Fruit fly (Drosophila melanogaster) whole organism, embryonic: ENCODE data around the gene CG32483.

Source experiments
- CG1647 ChIP-seq: fragments of 200-800 bp; sonication (Bioruptor generic); optimal IDR thresholded peaks from 3 replicates; lab custom pipeline; 2016; ENCODE audit warnings: missing biosample characterization, missing genetic modification characterization
- CG2678 ChIP-seq: fragments of 200-800 bp; sonication (Bioruptor generic); optimal IDR thresholded peaks from 3 replicates; lab custom pipeline; 2019; ENCODE audit warnings: missing biosample characterization, mild to moderate bottlenecking, missing genetic modification characterization, moderate library complexity
- lola ChIP-seq, 3 experiments: fragments of >200 bp in 2 of 3; fragments of 200-800 bp in 1 of 3; sonication (Bioruptor generic) in 1 of 3; optimal IDR thresholded peaks; 2 replicates each; lab custom pipeline; 2017 to 2019; ENCODE audit warnings: missing biosample characterization in 3 of 3, missing genetic modification characterization in 3 of 3, mild to moderate bottlenecking in 1 of 3, moderate library complexity in 1 of 3
- z ChIP-seq: fragments of 200-800 bp; sonication (Bioruptor generic); IDR thresholded peaks from 3 replicates; pipeline ENCODE4 v1.3.6; 2022; ENCODE audit warnings: missing biosample characterization, missing genetic modification characterization

dm6 chr3L:649025-649769 lies 40.7 kb downstream of the CG32483 start:
- TF ChIP-seq z (GFP tag; lab: Robert Waterston, UW) (no peak), lola (GFP tag; optimal IDR thresholded peaks at IDR 0.05; lab: Kevin White, UChicago) (no peak), CG1647 (GFP tag; lab: Kevin White, UChicago) (no peak), CG2678 (tag; lab: Kevin White, UChicago) (no peak)
